Fruit fly (Drosophila melanogaster) whole organism, wandering third instar larva: ENCODE measurements around the gene E2f2.

Source experiments
- Abd-B ChIP-seq: fragments of >200 bp; optimal IDR thresholded peaks from 2 replicates; lab custom pipeline; 2017; ENCODE audit warnings: missing biosample characterization, missing genetic modification characterization
- CG32264 ChIP-seq: fragments of 200-800 bp; sonication (Bioruptor generic); optimal IDR thresholded peaks from 2 replicates; lab custom pipeline; 2016; ENCODE audit warnings: missing biosample characterization, missing genetic modification characterization
- CG9705 ChIP-seq: fragments of 200-800 bp; sonication (Bioruptor generic); optimal IDR thresholded peaks from 2 replicates; lab custom pipeline; 2018; ENCODE audit warnings: missing biosample characterization, mild to moderate bottlenecking, missing genetic modification characterization
- CrebA ChIP-seq: fragments of 200-800 bp; sonication (Bioruptor generic); optimal IDR thresholded peaks from 2 replicates; lab custom pipeline; 2016; ENCODE audit warnings: missing biosample characterization, mild to moderate bottlenecking, missing genetic modification characterization, borderline replicate concordance
- Dfd ChIP-seq: fragments of >200 bp; optimal IDR thresholded peaks from 2 replicates; lab custom pipeline; 2017; ENCODE audit warnings: missing biosample characterization, missing genetic modification characterization
- GATAd ChIP-seq: sonication (Bioruptor generic); optimal IDR thresholded peaks from 2 replicates; lab custom pipeline; 2016; ENCODE audit warnings: missing biosample characterization, missing genetic modification characterization
- HLH106 ChIP-seq: fragments of 200-800 bp; optimal IDR thresholded peaks from 3 replicates; lab custom pipeline; 2019; ENCODE audit warnings: missing biosample characterization, mild to moderate bottlenecking, missing genetic modification characterization, moderate library complexity
- Hr78 ChIP-seq: fragments of >200 bp; optimal IDR thresholded peaks from 2 replicates; lab custom pipeline; 2017; ENCODE audit warnings: missing biosample characterization, missing genetic modification characterization
- Hr83 ChIP-seq: fragments of 200-300 bp; sonication (Bioruptor generic); optimal IDR thresholded peaks from 2 replicates; lab custom pipeline; 2016; ENCODE audit warnings: missing biosample characterization, mild to moderate bottlenecking, missing genetic modification characterization, moderate library complexity; ENCODE audit not compliant: poor library complexity, severe bottlenecking
- Jra ChIP-seq: sonication (Bioruptor generic); optimal IDR thresholded peaks from 2 replicates; lab custom pipeline; 2016; ENCODE audit warnings: missing biosample characterization, missing genetic modification characterization
- Mio ChIP-seq: sonication (Bioruptor generic); optimal IDR thresholded peaks from 2 replicates; lab custom pipeline; 2016; ENCODE audit warnings: missing biosample characterization, missing genetic modification characterization
- Myc ChIP-seq: fragments of >200 bp; optimal IDR thresholded peaks from 2 replicates; lab custom pipeline; 2017
- N ChIP-seq: fragments of >200 bp; optimal IDR thresholded peaks from 2 replicates; lab custom pipeline; 2018; ENCODE audit warnings: missing biosample characterization, missing external identifiers, missing genetic modification characterization
- OdsH ChIP-seq: fragments of 200-800 bp; sonication (Bioruptor generic); optimal IDR thresholded peaks from 2 replicates; lab custom pipeline; 2016; ENCODE audit warnings: missing biosample characterization, mild to moderate bottlenecking, missing genetic modification characterization
- Rel ChIP-seq, 2 experiments: fragments of 200-800 bp; sonication (Bioruptor generic) in 1 of 2; optimal IDR thresholded peaks; 2 replicates in 1 of 2; 3 replicates in 1 of 2; lab custom pipeline; 2016 to 2019; ENCODE audit warnings: mild to moderate bottlenecking in 2 of 2, missing biosample characterization in 2 of 2, missing genetic modification characterization in 2 of 2, moderate library complexity in 1 of 2
- Sp1 ChIP-seq: fragments of 200-800 bp; sonication (Bioruptor generic); optimal IDR thresholded peaks from 3 replicates; lab custom pipeline; 2019; ENCODE audit warnings: missing biosample characterization, mild to moderate bottlenecking, missing genetic modification characterization, moderate library complexity
- Vsx2 ChIP-seq: fragments of 200-300, 225-300 bp; sonication (Bioruptor generic); optimal IDR thresholded peaks from 2 replicates; lab custom pipeline; 2018; ENCODE audit warnings: missing biosample characterization, missing genetic modification characterization; ENCODE audit not compliant: partially characterized antibody
- br ChIP-seq: fragments of 200-800 bp; sonication (Bioruptor generic); optimal IDR thresholded peaks from 2 replicates; lab custom pipeline; 2016; ENCODE audit warnings: missing biosample characterization, missing genetic modification characterization
- brk ChIP-seq: fragments of 200-800 bp; sonication (Bioruptor generic); optimal IDR thresholded peaks from 2 replicates; lab custom pipeline; 2016; ENCODE audit warnings: missing biosample characterization, mild to moderate bottlenecking, missing genetic modification characterization
- dl ChIP-seq, 2 experiments: fragments of 175-275, 200-275 bp in 1 of 2; fragments of 200-275 bp in 1 of 2; sonication (Bioruptor generic); optimal IDR thresholded peaks; lab custom pipeline; 2018; ENCODE audit warnings: mild to moderate bottlenecking in 2 of 2, missing biosample characterization in 2 of 2, missing genetic modification characterization in 2 of 2, moderate library complexity in 2 of 2; ENCODE audit not compliant: partially characterized antibody in 2 of 2, insufficient read depth in 1 of 2
- dmrt93B ChIP-seq: fragments of 200-800 bp; sonication (Bioruptor generic); optimal IDR thresholded peaks from 2 replicates; lab custom pipeline; 2018; ENCODE audit warnings: missing biosample characterization, mild to moderate bottlenecking, missing genetic modification characterization
- dsf ChIP-seq: sonication (Bioruptor generic); optimal IDR thresholded peaks from 2 replicates; lab custom pipeline; 2016; ENCODE audit warnings: missing biosample characterization, missing genetic modification characterization, borderline replicate concordance
- ey ChIP-seq: fragments of 200-800 bp; sonication (Bioruptor generic); optimal IDR thresholded peaks from 2 replicates; lab custom pipeline; 2016; ENCODE audit warnings: missing biosample characterization, missing genetic modification characterization
- foxo ChIP-seq, 2 experiments: fragments of 200-800 bp; sonication (Bioruptor generic); optimal IDR thresholded peaks; 2 replicates in 1 of 2; 3 replicates in 1 of 2; lab custom pipeline; 2016 to 2017; ENCODE audit warnings: missing biosample characterization in 2 of 2, missing genetic modification characterization in 2 of 2
- fru ChIP-seq: fragments of 200-800 bp; sonication (Bioruptor generic); optimal IDR thresholded peaks from 3 replicates; lab custom pipeline; 2016; ENCODE audit warnings: missing biosample characterization, mild to moderate bottlenecking, missing genetic modification characterization
- h ChIP-seq: fragments of 200-800 bp; sonication (Bioruptor generic); optimal IDR thresholded peaks from 3 replicates; lab custom pipeline; 2016; ENCODE audit warnings: missing biosample characterization, mild to moderate bottlenecking, missing genetic modification characterization
- jim ChIP-seq: fragments of 175-275, 200-325 bp; sonication (Bioruptor generic); optimal IDR thresholded peaks from 2 replicates; lab custom pipeline; 2016; ENCODE audit warnings: missing biosample characterization, mild to moderate bottlenecking, missing genetic modification characterization
- lola ChIP-seq: fragments of >200 bp; optimal IDR thresholded peaks from 2 replicates; lab custom pipeline; 2017; ENCODE audit warnings: missing biosample characterization, missing genetic modification characterization
- pan ChIP-seq: fragments of >200 bp; optimal IDR thresholded peaks from 2 replicates; lab custom pipeline; 2017
- psq ChIP-seq: fragments of 200-800 bp; sonication (Bioruptor generic); optimal IDR thresholded peaks from 3 replicates; lab custom pipeline; 2017; ENCODE audit warnings: missing biosample characterization, mild to moderate bottlenecking, missing genetic modification characterization, moderate library complexity
- sage ChIP-seq: fragments of 200-800 bp; sonication (Bioruptor generic); optimal IDR thresholded peaks from 2 replicates; lab custom pipeline; 2016; ENCODE audit warnings: missing biosample characterization, mild to moderate bottlenecking, missing genetic modification characterization
- sv ChIP-seq: fragments of 200-800 bp; sonication (Bioruptor generic); optimal IDR thresholded peaks from 3 replicates; lab custom pipeline; 2016; ENCODE audit warnings: missing biosample characterization, missing genetic modification characterization
- woc ChIP-seq: sonication (Bioruptor generic); optimal IDR thresholded peaks from 2 replicates; lab custom pipeline; 2016; ENCODE audit warnings: missing biosample characterization, mild to moderate bottlenecking, missing genetic modification characterization

Gene E2f2

dm6 chr2L:21178436-21179216, 22.1 kb upstream of the E2f2 start:
- peak; percentile 65 for TF ChIP-seq Vsx2 (GFP tag; lab: Kevin White, UChicago)
- TF ChIP-seq jim (GFP tag; lab: Kevin White, UChicago): no peak
- no peak for TF ChIP-seq brk (GFP tag; lab: Kevin White, UChicago)
- peak; percentile 51 for TF ChIP-seq psq
- no peak for TF ChIP-seq Abd-B (GFP tag; lab: Kevin White, UChicago)
- TF ChIP-seq HLH106: no peak

dm6 chr2L:21172922-21173321, 16.4 kb upstream of the E2f2 start, which contains the start of gene CG31627:
Gene CG31627 (plus strand): TSS chr2L:21173222.
- no peak for TF ChIP-seq OdsH (GFP tag; lab: Kevin White, UChicago)
- TF ChIP-seq N (GFP tag; lab: Kevin White, UChicago): no peak
- no peak for TF ChIP-seq woc (GFP tag; lab: Kevin White, UChicago)
- no peak for TF ChIP-seq Dfd (GFP tag; lab: Kevin White, UChicago)
- no peak for TF ChIP-seq ey (GFP tag; lab: Kevin White, UChicago)
- TF ChIP-seq dsf (GFP tag; lab: Kevin White, UChicago): no peak
- TF ChIP-seq HLH106: no peak
- no peak for TF ChIP-seq brk (GFP tag; lab: Kevin White, UChicago)
- no peak for TF ChIP-seq fru (GFP tag; lab: Kevin White, UChicago)
- no peak for TF ChIP-seq Jra (GFP tag; lab: Kevin White, UChicago)
- TF ChIP-seq Rel (GFP tag; optimal IDR thresholded peaks at IDR 0.05; lab: Kevin White, UChicago): no peak
- TF ChIP-seq Rel (tag; optimal IDR thresholded peaks at IDR 0.05; lab: Kevin White, UChicago): no peak
- no peak for TF ChIP-seq jim (GFP tag; lab: Kevin White, UChicago)
- TF ChIP-seq lola (GFP tag; lab: Kevin White, UChicago): no peak
- no peak for TF ChIP-seq foxo (GFP tag; optimal IDR thresholded peaks at IDR 0.05; lab: Kevin White, UChicago)
- TF ChIP-seq Mio (GFP tag; lab: Kevin White, UChicago): no peak
- no peak for TF ChIP-seq Sp1

- no peak for TF ChIP-seq pan (lab: Kevin White, UChicago)
- TF ChIP-seq foxo (GFP tag; optimal IDR thresholded peaks at IDR 0.05; lab: Kevin White, UChicago): no peak
- no peak for TF ChIP-seq Rel (GFP tag; optimal IDR thresholded peaks at IDR 0.05; lab: Kevin White, UChicago)
- no peak for TF ChIP-seq Rel (tag; optimal IDR thresholded peaks at IDR 0.05; lab: Kevin White, UChicago)
- no peak for TF ChIP-seq CG9705 (GFP tag; lab: Kevin White, UChicago)
- no peak for TF ChIP-seq woc (GFP tag; lab: Kevin White, UChicago)
- no peak for TF ChIP-seq Abd-B (GFP tag; lab: Kevin White, UChicago)
- TF ChIP-seq N (GFP tag; lab: Kevin White, UChicago): no peak
- no peak for TF ChIP-seq Myc (lab: Kevin White, UChicago)
- TF ChIP-seq CG32264 (GFP tag; lab: Kevin White, UChicago): no peak
- no peak for TF ChIP-seq h (GFP tag; lab: Kevin White, UChicago)
- no peak for TF ChIP-seq ey (GFP tag; lab: Kevin White, UChicago)
- TF ChIP-seq fru (GFP tag; lab: Kevin White, UChicago): no peak
- no peak for TF ChIP-seq OdsH (GFP tag; lab: Kevin White, UChicago)
- TF ChIP-seq dl (GFP tag; optimal IDR thresholded peaks at IDR 0.05; lab: Kevin White, UChicago; ENCODE audit: insufficient read depth in 1 of 2, partially characterized antibody in 2 of 2): no peak
Measured at dm6 chr2L:21169863-21170262, 13.3 kb upstream of the E2f2 start.

dm6 chr2L:21169160-21169624, 12.6 kb upstream of the E2f2 start:
- TF ChIP-seq Rel (GFP tag; optimal IDR thresholded peaks at IDR 0.05; lab: Kevin White, UChicago): no peak
- TF ChIP-seq Rel (tag; optimal IDR thresholded peaks at IDR 0.05; lab: Kevin White, UChicago): peak; percentile 76
- TF ChIP-seq Vsx2 (GFP tag; lab: Kevin White, UChicago): no peak

dm6 chr2L:21168295-21169159, 12.0 kb upstream of the E2f2 start, which contains the start of the genes mAcon1, CG43345 and CG43346:
Gene mAcon1 (plus strand): TSS chr2L:21168570.
Gene CG43345 (minus strand): TSS chr2L:21168581.
Gene CG43346 (minus strand): TSS chr2L:21168581.
- no peak for TF ChIP-seq jim (GFP tag; lab: Kevin White, UChicago)
- no peak for TF ChIP-seq sage (GFP tag; lab: Kevin White, UChicago)
- TF ChIP-seq dsf (GFP tag; lab: Kevin White, UChicago): no peak
- TF ChIP-seq fru (GFP tag; lab: Kevin White, UChicago): peak; percentile 87
- peak; percentile 90 for TF ChIP-seq HLH106
- TF ChIP-seq ey (GFP tag; lab: Kevin White, UChicago): peak; percentile 84
- TF ChIP-seq CrebA (GFP tag; lab: Kevin White, UChicago): no peak
- peak; percentile 80 for TF ChIP-seq sv (GFP tag; lab: Kevin White, UChicago)
- TF ChIP-seq Hr83 (GFP tag; lab: Kevin White, UChicago): no peak
- TF ChIP-seq pan (lab: Kevin White, UChicago): no peak
- no peak for TF ChIP-seq Rel (GFP tag; optimal IDR thresholded peaks at IDR 0.05; lab: Kevin White, UChicago)
- TF ChIP-seq Rel (tag; optimal IDR thresholded peaks at IDR 0.05; lab: Kevin White, UChicago): peak; percentile 71
- peak; percentile 76 for TF ChIP-seq GATAd (GFP tag; lab: Kevin White, UChicago)
- TF ChIP-seq br (GFP tag; lab: Kevin White, UChicago): peak; percentile 91
- peak; percentile 48 for TF ChIP-seq CG32264 (GFP tag; lab: Kevin White, UChicago)
- no peak for TF ChIP-seq Abd-B (GFP tag; lab: Kevin White, UChicago)
- peak; percentile 82 for TF ChIP-seq dmrt93B
- TF ChIP-seq Jra (GFP tag; lab: Kevin White, UChicago): peak; percentile 74
- TF ChIP-seq Hr78 (GFP tag; lab: Kevin White, UChicago): no peak
- peak; percentile 86 for TF ChIP-seq OdsH (GFP tag; lab: Kevin White, UChicago)
- TF ChIP-seq foxo (GFP tag; optimal IDR thresholded peaks at IDR 0.05; lab: Kevin White, UChicago): peak in 1 of 2 experiments; percentile 89
- TF ChIP-seq psq: peak; percentile 73
- no peak for TF ChIP-seq brk (GFP tag; lab: Kevin White, UChicago)
